Fruit fly (Drosophila melanogaster): ENCODE results near the gene JMJD7.

JMJD7 gene

dm6 chr3L:13409809-13410521, 40.1 kb downstream of the JMJD7 start:
- TF ChIP-seq CG7045 (GFP tag; optimal IDR thresholded peaks at IDR 0.05) (no peak), toe (GFP tag; optimal IDR thresholded peaks at IDR 0.05) (no peak), Mnt (GFP tag; optimal IDR thresholded peaks at IDR 0.05) (no peak), cic (GFP tag; optimal IDR thresholded peaks at IDR 0.05) (no peak), CG1620 (GFP tag; optimal IDR thresholded peaks at IDR 0.05) (no peak), tj (GFP tag; optimal IDR thresholded peaks at IDR 0.05) (no peak), kay (GFP tag; ENCODE audit: borderline replicate concordance) (peak; percentile 23)

DNA sequence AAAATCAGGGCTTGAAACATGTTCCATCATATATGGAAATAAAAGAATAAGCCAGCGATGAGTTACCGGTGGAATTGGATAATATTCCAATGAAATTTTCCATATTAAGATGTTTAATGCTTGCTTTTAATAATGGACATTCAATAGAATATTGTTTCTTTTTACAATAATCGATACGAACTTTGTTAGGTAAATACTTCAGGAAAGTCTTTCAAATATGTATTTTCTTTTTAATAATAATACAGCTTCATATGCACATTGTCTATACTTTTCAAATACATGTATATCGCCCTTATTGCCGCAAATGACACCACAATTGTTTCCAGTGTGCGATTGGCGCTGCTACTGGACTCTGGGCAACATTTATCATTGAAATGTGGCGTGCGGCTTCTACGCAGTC, 43.2 kb downstream of the JMJD7 start:
- TF ChIP-seq ovo (GFP tag; optimal IDR thresholded peaks at IDR 0.05) (no peak), CG12768 (GFP tag; optimal IDR thresholded peaks at IDR 0.05) (no peak), CG1620 (GFP tag; optimal IDR thresholded peaks at IDR 0.05) (no peak), cnc (optimal IDR thresholded peaks at IDR 0.05) (no peak), Crg-1 (GFP tag; optimal IDR thresholded peaks at IDR 0.05) (no peak), Mnt (GFP tag; optimal IDR thresholded peaks at IDR 0.05) (no peak), tj (GFP tag; optimal IDR thresholded peaks at IDR 0.05) (no peak), kay (GFP tag; ENCODE audit: borderline replicate concordance) (no peak), cic (GFP tag; optimal IDR thresholded peaks at IDR 0.05) (no peak), CG11617 (GFP tag; optimal IDR thresholded peaks at IDR 0.05) (no peak), Hr96 (GFP tag; optimal IDR thresholded peaks at IDR 0.05) (no peak), pad (GFP tag; optimal IDR thresholded peaks at IDR 0.05) (no peak), toe (GFP tag; optimal IDR thresholded peaks at IDR 0.05) (no peak), CG7045 (GFP tag; optimal IDR thresholded peaks at IDR 0.05) (no peak)

- TF ChIP-seq CG12768 (GFP tag; optimal IDR thresholded peaks at IDR 0.05) = no peak
- no peak for TF ChIP-seq Mnt (GFP tag; optimal IDR thresholded peaks at IDR 0.05)
- no peak for TF ChIP-seq CG5204 (GFP tag; optimal IDR thresholded peaks at IDR 0.05)
- TF ChIP-seq bab1 (GFP tag; optimal IDR thresholded peaks at IDR 0.05) = no peak
- TF ChIP-seq pad (GFP tag; optimal IDR thresholded peaks at IDR 0.05) = no peak
Observed at dm6 chr3L:13403141-13403867, 46.8 kb downstream of the JMJD7 start.

DNA sequence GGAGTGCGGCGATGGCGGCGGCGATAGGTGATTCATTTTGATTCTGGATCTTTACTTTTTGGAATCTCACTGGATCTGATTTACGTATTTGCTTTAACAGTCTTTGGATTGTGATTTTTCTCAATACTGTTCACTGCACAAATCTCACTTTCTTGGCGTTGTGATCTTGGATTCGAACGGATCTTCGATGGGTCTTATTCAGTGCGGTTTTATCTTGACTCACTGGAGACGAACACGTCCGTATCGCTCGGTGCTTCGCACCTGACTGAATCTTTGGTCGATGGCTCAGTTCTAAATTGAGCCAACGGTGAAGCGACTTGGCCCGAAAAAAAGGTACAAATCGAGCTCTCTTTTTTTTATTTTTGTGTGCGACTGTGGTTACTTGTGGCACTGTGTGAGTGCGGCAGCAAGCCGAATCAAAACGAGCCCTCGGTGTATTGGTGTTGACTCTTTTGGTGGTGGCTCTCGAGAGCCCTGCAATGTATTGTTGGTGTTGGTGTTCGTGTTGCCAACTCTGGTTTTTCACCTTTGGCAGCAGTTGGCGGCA, 49.1 kb downstream of the JMJD7 start, which contains the start of gene sens:
Gene sens (minus strand): TSS at position 254 of the 547 bp plus-strand sequence.
- no peak for TF ChIP-seq Clk (GFP tag; optimal IDR thresholded peaks at IDR 0.05)
- no peak for TF ChIP-seq CG11617 (GFP tag; optimal IDR thresholded peaks at IDR 0.05)
- no peak for TF ChIP-seq toe (GFP tag; optimal IDR thresholded peaks at IDR 0.05)
- TF ChIP-seq Hr96 (GFP tag; optimal IDR thresholded peaks at IDR 0.05) = no peak
- no peak for TF ChIP-seq kay (GFP tag; ENCODE audit: borderline replicate concordance)
- no peak for TF ChIP-seq Crg-1 (GFP tag; optimal IDR thresholded peaks at IDR 0.05)
- TF ChIP-seq ovo (GFP tag; optimal IDR thresholded peaks at IDR 0.05) = no peak
- TF ChIP-seq cnc (optimal IDR thresholded peaks at IDR 0.05) = no peak
- no peak for TF ChIP-seq CG7101 (tag; optimal IDR thresholded peaks at IDR 0.05)
- no peak for TF ChIP-seq CG33017 (tag; optimal IDR thresholded peaks at IDR 0.05)
- TF ChIP-seq CG5204 (GFP tag; optimal IDR thresholded peaks at IDR 0.05) = no peak
- TF ChIP-seq CG7045 (GFP tag; optimal IDR thresholded peaks at IDR 0.05) = no peak
- no peak for TF ChIP-seq CG14711 (tag; optimal IDR thresholded peaks at IDR 0.05)

All from whole organism, adult.